Fruit fly (Drosophila melanogaster): ENCODE measurements around the gene Toll-6.

Gene Toll-6

DNA sequence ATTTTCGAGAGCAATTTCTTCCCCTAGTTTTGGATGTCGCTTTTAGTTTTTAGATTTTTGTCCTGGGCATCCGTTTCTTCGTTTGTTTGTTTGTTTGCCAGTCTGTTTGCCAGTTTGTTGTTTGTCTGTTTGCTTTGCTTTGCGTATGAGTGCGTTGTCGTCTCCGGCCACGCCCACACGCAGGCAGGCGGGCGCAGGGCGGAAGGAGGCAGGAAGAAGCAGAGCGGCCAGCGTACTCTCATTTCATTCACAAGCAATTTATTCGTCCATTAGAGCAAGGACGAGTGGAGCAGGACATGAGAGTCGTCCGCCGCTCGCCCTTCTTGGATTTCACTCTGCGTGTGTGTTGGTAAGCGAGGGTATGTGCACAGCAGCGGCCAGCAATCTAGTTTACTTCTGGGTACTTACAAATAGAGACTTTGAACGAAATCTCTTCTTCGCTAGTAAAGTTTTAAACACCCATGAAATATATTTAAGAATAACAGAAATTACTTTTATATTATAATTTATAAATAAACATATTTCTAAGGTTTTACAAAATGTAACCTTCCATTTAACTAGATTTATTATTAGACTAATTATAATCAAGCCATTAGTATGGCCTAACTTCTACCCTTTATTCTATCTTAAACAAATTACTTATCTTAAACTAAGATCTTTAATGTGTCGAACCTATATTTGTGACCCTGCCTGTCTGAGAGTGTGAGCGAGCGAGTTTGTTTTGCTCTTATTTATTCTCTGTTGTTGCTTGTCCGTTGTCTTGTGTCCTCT is 11.4 kb downstream of the Toll-6 start (continued):
- TF ChIP-seq CG10979 (tag; optimal IDR thresholded peaks at IDR 0.05) (peak; percentile 88), YL-1 (GFP tag; optimal IDR thresholded peaks at IDR 0.05) (peak; percentile 19), repo (GFP tag; optimal IDR thresholded peaks at IDR 0.05) (no peak), Nf-YB (GFP tag; optimal IDR thresholded peaks at IDR 0.05) (peak; percentile 71), Bgb (GFP tag; IDR thresholded peaks at IDR 0.05; ENCODE audit: partially characterized antibody) (no peak), ssp (GFP tag; IDR thresholded peaks at IDR 0.05) (0 out of 2 replicates have a peak, but pooled peaks have one; percentile 23), CkIIα-i1 (GFP tag; IDR thresholded peaks at IDR 0.05) (no peak), CG12155 (GFP tag; optimal IDR thresholded peaks at IDR 0.05) (peak; percentile 27), fd64A (GFP tag; optimal IDR thresholded peaks at IDR 0.05) (no peak), wor (GFP tag; IDR thresholded peaks at IDR 0.05) (0 out of 2 replicates have a peak, but pooled peaks have one; percentile 19), cas (GFP tag; IDR thresholded peaks at IDR 0.05) (no peak), Drgx (GFP tag; IDR thresholded peaks at IDR 0.05) (no peak), Max (GFP tag; optimal IDR thresholded peaks at IDR 0.05) (peak; percentile 28), Side (GFP tag; optimal IDR thresholded peaks at IDR 0.05) (no peak), CG10543 (GFP tag; optimal IDR thresholded peaks at IDR 0.05) (peak; percentile 19), Xrp1 (GFP tag; IDR thresholded peaks at IDR 0.05) (peak; percentile 76), CG1832 (GFP tag; optimal IDR thresholded peaks at IDR 0.05) (no peak), ind (GFP tag; optimal IDR thresholded peaks at IDR 0.05) (peak; percentile 50), CG16863 (GFP tag; optimal IDR thresholded peaks at IDR 0.05) (peak; percentile 3), Vsx1 (GFP tag; optimal IDR thresholded peaks at IDR 0.05) (peak; percentile 12), CG5245 (GFP tag; optimal IDR thresholded peaks at IDR 0.05) (peak; percentile 34), CG6791 (GFP tag; IDR thresholded peaks at IDR 0.05; ENCODE audit: partially characterized antibody) (no peak), gce (GFP tag; IDR thresholded peaks at IDR 0.05) (no peak), CG12104 (GFP tag; optimal IDR thresholded peaks at IDR 0.05) (peak; percentile 57), slp2 (GFP tag; optimal IDR thresholded peaks at IDR 0.05) (no peak), wek (GFP tag; optimal IDR thresholded peaks at IDR 0.05) (no peak), CG14441 (GFP tag; IDR thresholded peaks at IDR 0.05) (no peak), CG31224 (GFP tag; IDR thresholded peaks at IDR 0.05) (no peak), NC2α (GFP tag; optimal IDR thresholded peaks at IDR 0.05) (no peak), Antp (GFP tag; optimal IDR thresholded peaks at IDR 0.05) (no peak), maf-S (GFP tag; optimal IDR thresholded peaks at IDR 0.05) (no peak), pnt (GFP tag; optimal IDR thresholded peaks at IDR 0.05) (peak; percentile 0), vnd (GFP tag; IDR thresholded peaks at IDR 0.05; ENCODE audit: partially characterized antibody) (no peak), HHEX (GFP tag; optimal IDR thresholded peaks at IDR 0.05) (peak; percentile 68), chinmo (GFP tag; IDR thresholded peaks at IDR 0.05; ENCODE audit: partially characterized antibody) (no peak), ro (GFP tag; IDR thresholded peaks at IDR 0.05) (no peak), CG13424 (tag; optimal IDR thresholded peaks at IDR 0.05) (peak; percentile 76), CG7839 (tag; optimal IDR thresholded peaks at IDR 0.05) (peak; percentile 87), CG6654 (GFP tag; optimal IDR thresholded peaks at IDR 0.05) (no peak), Hsf (GFP tag; optimal IDR thresholded peaks at IDR 0.05) (peak; percentile 6), CG11093 (GFP tag; IDR thresholded peaks at IDR 0.05) (no peak), CG4328 (GFP tag; optimal IDR thresholded peaks at IDR 0.05) (peak; percentile 49), zfh2 (GFP tag; optimal IDR thresholded peaks at IDR 0.05) (no peak), CG17186 (GFP tag; optimal IDR thresholded peaks at IDR 0.05) (no peak), Rfx (GFP tag; IDR thresholded peaks at IDR 0.05) (no peak), CG3847 (GFP tag; IDR thresholded peaks at IDR 0.05) (peak; percentile 35; the same call in 1 of the 2 replicates), Dip2 (GFP tag; IDR thresholded peaks at IDR 0.05) (no peak), CG13296 (GFP tag; optimal IDR thresholded peaks at IDR 0.05) (peak; percentile 51), CG12659 (GFP tag; optimal IDR thresholded peaks at IDR 0.05) (peak; percentile 69), eve (GFP tag; optimal IDR thresholded peaks at IDR 0.05) (no peak)

All from whole organism, embryonic.